Worm (Caenorhabditis elegans): ENCODE measurements around the gene Y49F6B.20.

DNA sequence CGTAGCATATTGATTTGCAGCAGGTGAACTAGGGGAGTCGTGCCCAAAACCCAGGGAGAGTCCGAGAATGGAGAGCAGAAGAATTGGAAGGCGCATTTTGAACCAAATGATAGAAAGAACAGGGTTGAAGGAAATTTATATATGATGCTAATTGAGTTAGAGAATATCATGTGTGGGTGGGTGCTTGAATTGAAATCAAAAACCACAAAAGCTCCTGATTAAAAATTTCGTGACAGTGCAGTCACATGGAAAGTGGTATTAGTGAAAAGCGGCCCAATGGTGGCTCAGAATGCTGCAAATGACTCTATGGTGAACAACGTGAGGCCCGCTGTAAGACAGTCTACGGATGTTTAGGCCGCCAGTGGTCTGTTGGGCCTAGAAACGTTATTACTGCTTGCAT lies 8.9 kb downstream of the Y49F6B.20 start, which contains the start of gene C16C8.8:
- TF ChIP-seq aly-2 (tag; optimal IDR thresholded peaks at IDR 0.05): no peak
- TF ChIP-seq ztf-1 (GFP tag; conservative IDR thresholded peaks at IDR 0.05): no peak
- no peak for TF ChIP-seq nhr-237 (tag; optimal IDR thresholded peaks at IDR 0.05)

Measured in whole organism, L2 larva.